Fruit fly (Drosophila melanogaster): ENCODE data around the gene CG42692.

DNA sequence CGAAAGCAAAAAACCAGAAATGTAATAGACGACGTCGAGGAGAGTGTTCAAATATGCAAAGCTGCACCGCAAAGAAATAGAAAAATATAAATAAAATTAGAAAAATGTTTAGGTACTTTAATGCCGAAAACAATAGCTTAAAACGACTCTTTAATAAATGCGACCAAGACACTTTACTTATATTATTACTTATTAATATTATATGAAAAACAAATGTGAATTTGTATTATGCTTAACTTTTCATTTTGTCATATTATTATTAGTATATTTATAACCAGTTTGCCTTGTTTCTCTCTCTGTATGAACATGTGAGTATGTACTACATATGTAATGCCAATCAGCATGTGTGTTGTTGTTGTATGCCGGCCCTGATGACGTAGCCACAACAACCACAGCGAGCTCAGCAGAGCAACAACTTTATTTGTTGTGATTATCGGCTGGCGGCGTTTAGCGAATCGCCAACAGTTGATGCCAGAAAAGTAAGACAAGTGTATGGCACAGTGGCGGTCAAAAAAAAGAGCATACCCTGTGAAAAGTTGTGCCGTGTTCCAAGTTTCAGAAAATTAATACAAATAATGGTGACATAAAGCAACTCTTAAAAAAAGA is 14.3 kb downstream of the CG42692 start:
- TF ChIP-seq psq (optimal IDR thresholded peaks at IDR 0.05), result no peak
- no peak for TF ChIP-seq usp (GFP tag; optimal IDR thresholded peaks at IDR 0.05)
- no peak for TF ChIP-seq pan (optimal IDR thresholded peaks at IDR 0.05)
- TF ChIP-seq CG8478 (optimal IDR thresholded peaks at IDR 0.05), result no peak
- no peak for TF ChIP-seq Dll (optimal IDR thresholded peaks at IDR 0.05)
- TF ChIP-seq EcR (GFP tag; optimal IDR thresholded peaks at IDR 0.05), result no peak
